Worm (Caenorhabditis elegans) whole organism, L4 larva: ENCODE measurements around the gene spl-1.

ENCODE experiments used
- F10B5.3 ChIP-seq: sonication (generic microtip); optimal IDR thresholded peaks from 2 replicates; lab custom pipeline; 2016; ENCODE audit warnings: mild to moderate bottlenecking, missing genetic modification characterization, missing compliant biosample characterization
- F26F4.8 ChIP-seq: fragments of 200-800 bp; sonication (Bioruptor generic); conservative IDR thresholded peaks from 2 replicates; pipeline ENCODE4 v1.3.6; 2022; ENCODE audit warnings: missing genetic modification characterization, missing compliant biosample characterization
- F44E2.7 ChIP-seq: fragments of 200-800 bp; sonication (Bioruptor generic); IDR thresholded peaks from 2 replicates; pipeline ENCODE4 v2.1.2; 2022; ENCODE audit warnings: missing genetic modification characterization, missing compliant biosample characterization
- Y5F2A.4 ChIP-seq: fragments of 200-800 bp; sonication (Bioruptor generic); optimal IDR thresholded peaks from 2 replicates; lab custom pipeline; 2018; ENCODE audit warnings: mild to moderate bottlenecking, missing genetic modification characterization, missing compliant biosample characterization
- Y75B8A.6 ChIP-seq: fragments of 200-800 bp; sonication (Bioruptor generic); IDR thresholded peaks from 2 replicates; pipeline ENCODE4 v1.3.6; 2022; ENCODE audit warnings: missing genetic modification reagents, missing genetic modification characterization, missing compliant biosample characterization
- ZK546.5 ChIP-seq, 2 experiments: sonication (generic microtip); optimal IDR thresholded peaks; 2 replicates each; lab custom pipeline; 2017; ENCODE audit warnings: missing biosample characterization in 2 of 2, missing genetic modification characterization in 2 of 2
- aha-1 ChIP-seq: fragments of 150-350 bp; peaks from one replicate; lab custom pipeline; 2014; ENCODE audit warnings: missing biosample characterization, missing genetic modification characterization
- aly-2 ChIP-seq: sonication (generic microtip); optimal IDR thresholded peaks from 2 replicates; lab custom pipeline; 2018; ENCODE audit warnings: missing biosample characterization, missing genetic modification characterization
- ama-1 ChIP-seq: fragments of 150-350 bp; optimal IDR thresholded peaks from 2 replicates; lab custom pipeline; 2014; ENCODE audit warnings: inconsistent platforms, mixed read lengths
- arid-1 ChIP-seq: fragments of 200-800 bp; sonication (Bioruptor generic); conservative IDR thresholded peaks from 2 replicates; pipeline ENCODE4 v1.3.6; 2022; ENCODE audit warnings: missing genetic modification reagents, missing genetic modification characterization, missing compliant biosample characterization
- ceh-20 ChIP-seq: fragments of 200-800 bp; sonication (Bioruptor generic); IDR thresholded peaks from 2 replicates; pipeline ENCODE4 v1.3.6; 2022; ENCODE audit warnings: missing genetic modification reagents, missing genetic modification characterization, missing compliant biosample characterization
- ceh-32 ChIP-seq: sonication (generic microtip); optimal IDR thresholded peaks from 2 replicates; lab custom pipeline; 2016; ENCODE audit warnings: mild to moderate bottlenecking, missing genetic modification characterization, missing compliant biosample characterization; ENCODE audit not compliant: poor library complexity
- ceh-62 ChIP-seq: sonication (generic microtip); optimal IDR thresholded peaks from 2 replicates; lab custom pipeline; 2017; ENCODE audit warnings: missing biosample characterization, missing genetic modification characterization
- ctbp-1 ChIP-seq: fragments of 200-800 bp; sonication (Bioruptor generic); IDR thresholded peaks from 2 replicates; pipeline ENCODE4 v1.3.6; 2022; ENCODE audit warnings: missing genetic modification reagents, missing genetic modification characterization, missing compliant biosample characterization
- daf-12 ChIP-seq: fragments of 150-350 bp; optimal IDR thresholded peaks from 2 replicates; lab custom pipeline; 2014; ENCODE audit warnings: missing biosample characterization, missing genetic modification reagents, missing genetic modification characterization
- daf-16 ChIP-seq, 3 experiments: sonication (generic microtip); optimal IDR thresholded peaks; 2 replicates each; lab custom pipeline; 2016 to 2017; ENCODE audit warnings: missing genetic modification characterization in 3 of 3, missing genetic modification reagents in 3 of 3, mild to moderate bottlenecking in 2 of 3, missing compliant biosample characterization in 2 of 3, missing biosample characterization in 1 of 3, moderate library complexity in 1 of 3
- dmd-6 ChIP-seq: fragments of 200-800 bp; sonication (Bioruptor generic); IDR thresholded peaks from 2 replicates; pipeline ENCODE4 v1.3.6; 2022; ENCODE audit warnings: missing genetic modification reagents, missing genetic modification characterization, missing compliant biosample characterization
- dmd-8 ChIP-seq: fragments of 200-800 bp; sonication (Bioruptor generic); IDR thresholded peaks from 2 replicates; pipeline ENCODE4 v1.3.6; 2022; ENCODE audit warnings: missing genetic modification characterization, missing compliant biosample characterization
- duxl-1 ChIP-seq: sonication (generic microtip); optimal IDR thresholded peaks from 2 replicates; lab custom pipeline; 2016; ENCODE audit warnings: mild to moderate bottlenecking, missing genetic modification characterization, moderate library complexity, missing compliant biosample characterization; ENCODE audit not compliant: poor library complexity
- egl-43 ChIP-seq: fragments of 200-800 bp; sonication (Bioruptor generic); IDR thresholded peaks from 2 replicates; pipeline ENCODE4 v1.3.6; 2022; ENCODE audit warnings: missing genetic modification reagents, missing genetic modification characterization, missing compliant biosample characterization
- fkh-10 ChIP-seq: fragments of 150-350 bp; optimal IDR thresholded peaks from 2 replicates; lab custom pipeline; 2014; ENCODE audit warnings: missing biosample characterization, missing genetic modification reagents, missing genetic modification characterization
- hif-1 ChIP-seq, 2 experiments: sonication (generic microtip); optimal IDR thresholded peaks; 2 replicates each; lab custom pipeline; 2016 to 2017; ENCODE audit warnings: missing compliant biosample characterization in 2 of 2, missing genetic modification characterization in 2 of 2, missing genetic modification reagents in 2 of 2, missing genotype in 2 of 2, mild to moderate bottlenecking in 1 of 2
- hlh-11 ChIP-seq: fragments of 200-800 bp; sonication (Bioruptor generic); optimal IDR thresholded peaks from 2 replicates; lab custom pipeline; 2018; ENCODE audit warnings: mild to moderate bottlenecking, missing genetic modification characterization, missing compliant biosample characterization
- hlh-30 ChIP-seq: sonication (generic microtip); optimal IDR thresholded peaks from 2 replicates; lab custom pipeline; 2017; ENCODE audit warnings: antibody characterized with exemption, mild to moderate bottlenecking, missing genetic modification characterization, missing compliant biosample characterization; ENCODE audit not compliant: insufficient read depth
- lin-13 ChIP-seq: fragments of 150-350 bp; optimal IDR thresholded peaks from 2 replicates; lab custom pipeline; 2014; ENCODE audit warnings: missing biosample characterization, missing genetic modification reagents, missing genetic modification characterization
- lin-39 ChIP-seq: fragments of 150-350 bp; optimal IDR thresholded peaks from 2 replicates; lab custom pipeline; 2014; ENCODE audit warnings: missing biosample characterization, missing genetic modification reagents, missing genetic modification characterization
- lsy-2 ChIP-seq, 2 experiments: fragments of 150-350 bp in 1 of 2; sonication (generic microtip) in 1 of 2; optimal IDR thresholded peaks; 2 replicates each; lab custom pipeline; 2014 to 2017; ENCODE audit warnings: missing biosample characterization in 2 of 2, missing genetic modification characterization in 2 of 2
- madf-5 ChIP-seq, 2 experiments: fragments of 200-800 bp; sonication (Bioruptor generic); IDR thresholded peaks; 2 replicates each; pipeline ENCODE4 v1.3.6; 2022; ENCODE audit warnings: missing compliant biosample characterization in 2 of 2, missing genetic modification characterization in 2 of 2
- madf-9 ChIP-seq: fragments of 200-800 bp; sonication (Bioruptor generic); conservative IDR thresholded peaks from 2 replicates; pipeline ENCODE4 v1.3.6; 2022; ENCODE audit warnings: missing genetic modification reagents, missing genetic modification characterization, missing compliant biosample characterization
- mdl-1 ChIP-seq, 2 experiments: fragments of 150-350 bp in 1 of 2; sonication (generic microtip) in 1 of 2; optimal IDR thresholded peaks; 2 replicates each; lab custom pipeline; 2014 to 2017; ENCODE audit warnings: missing biosample characterization in 2 of 2, missing genetic modification characterization in 2 of 2
- mdt-29 ChIP-seq: fragments of 200-800 bp; sonication (Bioruptor generic); IDR thresholded peaks from 2 replicates; pipeline ENCODE4 v1.3.6; 2022; ENCODE audit warnings: missing genetic modification reagents, missing genetic modification characterization, missing compliant biosample characterization
- mes-2 ChIP-seq: sonication (generic microtip); optimal IDR thresholded peaks from 2 replicates; lab custom pipeline; 2016; ENCODE audit warnings: missing genotype, mild to moderate bottlenecking, missing genetic modification characterization, missing compliant biosample characterization; ENCODE audit not compliant: poor library complexity, severe bottlenecking
- mxl-2 ChIP-seq: fragments of 200-800 bp; sonication (Bioruptor generic); conservative IDR thresholded peaks from 2 replicates; pipeline ENCODE4 v1.3.6; 2022; ENCODE audit warnings: missing genetic modification reagents, missing genetic modification characterization, missing compliant biosample characterization
- nhr-10 ChIP-seq: fragments of 150-350 bp; optimal IDR thresholded peaks from 2 replicates; lab custom pipeline; 2014; ENCODE audit warnings: missing biosample characterization, missing genetic modification characterization
- nhr-237 ChIP-seq: sonication (generic microtip); optimal IDR thresholded peaks from 2 replicates; lab custom pipeline; 2017; ENCODE audit warnings: missing biosample characterization, missing genetic modification characterization
- nhr-28 ChIP-seq: fragments of 150-350 bp; optimal IDR thresholded peaks from 2 replicates; lab custom pipeline; 2014; ENCODE audit warnings: missing biosample characterization, missing genetic modification characterization
- nhr-41 ChIP-seq: fragments of 200-800 bp; sonication (Bioruptor generic); IDR thresholded peaks from 2 replicates; pipeline ENCODE4 v1.3.6; 2022; ENCODE audit warnings: missing genetic modification reagents, missing genetic modification characterization, missing compliant biosample characterization
- nhr-6 ChIP-seq: fragments of 150-350 bp; optimal IDR thresholded peaks from 2 replicates; lab custom pipeline; 2014; ENCODE audit warnings: missing biosample characterization, missing genetic modification characterization
- nhr-76 ChIP-seq: fragments of 150-350 bp; optimal IDR thresholded peaks from 2 replicates; lab custom pipeline; 2014; ENCODE audit warnings: missing biosample characterization, missing genetic modification characterization
- saeg-2 ChIP-seq: fragments of 200-800 bp; sonication (Bioruptor generic); IDR thresholded peaks from 2 replicates; pipeline ENCODE4 v1.3.6; 2022; ENCODE audit warnings: missing genetic modification reagents, missing genetic modification characterization, missing compliant biosample characterization
- skn-1 ChIP-seq: fragments of 150-350 bp; optimal IDR thresholded peaks from 2 replicates; lab custom pipeline; 2014; ENCODE audit warnings: missing biosample characterization, missing genetic modification characterization
- snpc-1.2 ChIP-seq: fragments of 200-800 bp; sonication (Bioruptor generic); IDR thresholded peaks from 2 replicates; pipeline ENCODE4 v1.3.6; 2022; ENCODE audit warnings: missing genetic modification reagents, missing genetic modification characterization, missing compliant biosample characterization
- snpc-4 ChIP-seq: fragments of 150-350 bp; optimal IDR thresholded peaks from 2 replicates; lab custom pipeline; 2014; ENCODE audit warnings: missing biosample characterization, missing genetic modification characterization
- spr-1 ChIP-seq: sonication (generic microtip); optimal IDR thresholded peaks from 2 replicates; lab custom pipeline; 2016; ENCODE audit warnings: mild to moderate bottlenecking, missing genetic modification characterization, missing compliant biosample characterization
- unc-62 ChIP-seq, 3 experiments: fragments of 150-350 bp in 1 of 3; sonication (generic microtip); optimal IDR thresholded peaks in 2 of 3; peaks in 1 of 3; 1 replicate in 1 of 3; 2 replicates in 2 of 3; lab custom pipeline; 2014 to 2017; ENCODE audit warnings: missing biosample characterization in 3 of 3, missing genetic modification characterization in 3 of 3, missing genetic modification reagents in 3 of 3, missing genotype in 1 of 3
- zag-1 ChIP-seq: fragments of 150-350 bp; optimal IDR thresholded peaks from 2 replicates; lab custom pipeline; 2014; ENCODE audit warnings: missing biosample characterization, missing genetic modification characterization
- zip-11 ChIP-seq: fragments of 200-800 bp; sonication (Bioruptor generic); IDR thresholded peaks from 2 replicates; pipeline ENCODE4 v1.3.6; 2022; ENCODE audit warnings: missing genetic modification characterization, missing compliant biosample characterization
- ztf-11 ChIP-seq: fragments of 150-350 bp; optimal IDR thresholded peaks from 2 replicates; lab custom pipeline; 2014; ENCODE audit warnings: missing biosample characterization, missing genetic modification characterization

Gene spl-1

DNA sequence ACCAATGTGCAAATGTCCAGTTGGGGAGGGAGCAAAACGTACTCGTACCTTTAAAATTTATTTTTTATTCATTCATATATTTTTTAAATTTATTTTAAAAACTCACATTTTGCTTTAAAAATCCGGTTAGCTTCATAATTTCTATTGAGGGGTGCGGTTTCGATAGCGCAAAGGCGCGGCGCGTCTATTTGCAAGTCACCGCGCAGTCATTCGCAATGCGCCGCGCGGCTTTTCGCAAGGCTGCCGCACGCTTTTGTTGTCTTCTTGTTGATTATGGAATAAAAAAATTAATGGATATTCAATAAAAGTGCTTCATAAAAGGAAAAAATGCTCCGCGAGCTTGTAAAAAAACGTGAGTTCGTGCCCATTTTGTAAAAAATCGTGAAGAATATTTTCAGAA lies 7.3 kb upstream of the spl-1 start, which contains the start of the genes ears-2 and uncp-18 (continued):
- TF ChIP-seq lin-13 (GFP tag; lab: Kevin White, UChicago) (peak; percentile 92), hlh-30 (tag; lab: Kevin White, UChicago) (peak; percentile 71), fkh-10 (peak; percentile 43), saeg-2 (no peak), snpc-4 (tag; lab: Kevin White, UChicago) (no peak), dmd-8 (no peak), nhr-41 (GFP tag; lab: Robert Waterston, UW) (0 out of 2 replicates have a peak, but pooled peaks have one; percentile 59), Y75B8A.6 (peak; percentile 81; the same call in 1 of the 2 replicates), zag-1 (tag; lab: Kevin White, UChicago) (no peak), mes-2 (tag; lab: Kevin White, UChicago) (peak; percentile 99), madf-9 (GFP tag; lab: Robert Waterston, UW) (peak; percentile 76; the same call in 1 of the 2 replicates), nhr-237 (no peak), Y5F2A.4 (GFP tag; lab: Kevin White, UChicago) (no peak), ceh-62 (tag; lab: Kevin White, UChicago) (no peak), F44E2.7 (peak; percentile 84; the same call in 1 of the 2 replicates), aly-2 (tag; lab: Kevin White, UChicago) (peak; percentile 54), F26F4.8 (GFP tag; lab: Robert Waterston, UW) (no peak), zip-11 (GFP tag; lab: Robert Waterston, UW) (no peak), ctbp-1 (peak; percentile 87), mdl-1 (tag; optimal IDR thresholded peaks at IDR 0.05; lab: Kevin White, UChicago) (peak in 1 of 2 experiments; percentile 20), ceh-32 (tag; lab: Kevin White, UChicago) (peak; percentile 17), ama-1 (lab: Kevin White, UChicago) (peak; percentile 17), nhr-76 (tag; lab: Kevin White, UChicago) (no peak), nhr-10 (tag; lab: Kevin White, UChicago) (peak; percentile 43), nhr-6 (peak; percentile 87), ZK546.5 (tag; optimal IDR thresholded peaks at IDR 0.05; lab: Kevin White, UChicago) (no peak), ztf-11 (tag; lab: Kevin White, UChicago) (no peak), mdt-29 (GFP tag; lab: Robert Waterston, UW) (peak; percentile 73), egl-43 (GFP tag; lab: Robert Waterston, UW) (peak; percentile 88)

DNA sequence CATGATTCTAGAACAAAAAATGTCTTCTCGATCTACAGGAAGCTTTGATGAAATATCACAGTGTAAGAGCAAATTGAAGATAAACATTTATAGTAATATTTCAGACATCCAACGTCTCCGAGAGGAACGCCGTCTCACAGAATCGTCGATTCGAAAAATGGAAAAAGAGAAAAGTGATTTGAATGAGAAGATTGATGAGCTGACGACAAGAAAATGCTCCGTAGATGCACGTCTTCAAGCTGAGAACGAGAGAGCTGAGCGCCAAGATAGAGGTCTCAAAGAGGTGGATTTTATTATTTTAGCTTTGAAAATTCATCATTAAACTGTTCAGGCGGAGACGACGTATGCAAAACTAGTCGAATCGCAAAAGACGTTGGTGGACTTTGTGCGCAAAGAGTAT lies 5.1 kb upstream of the spl-1 start, which contains the start of gene ssna-1:
TSS of gene ssna-1 (plus strand) at position 12 of the 400 bp plus-strand sequence.
- TF ChIP-seq lin-39 (tag; lab: Kevin White, UChicago), result no peak
- TF ChIP-seq F10B5.3 (tag; lab: Kevin White, UChicago), result no peak
- no peak for TF ChIP-seq lsy-2 (tag; optimal IDR thresholded peaks at IDR 0.05; lab: Kevin White, UChicago)
- no peak for TF ChIP-seq nhr-28 (tag; lab: Kevin White, UChicago)
- TF ChIP-seq hlh-11, result no peak
- no peak for TF ChIP-seq duxl-1
- no peak for TF ChIP-seq daf-12 (tag; lab: Kevin White, UChicago)
- TF ChIP-seq spr-1, result no peak
- no peak for TF ChIP-seq snpc-4 (tag; lab: Kevin White, UChicago)
- TF ChIP-seq arid-1 (GFP tag; lab: Robert Waterston, UW), result no peak
- TF ChIP-seq aha-1 (tag; lab: Kevin White, UChicago), result peak; percentile 22
- no peak for TF ChIP-seq dmd-6 (GFP tag; lab: Robert Waterston, UW)
- TF ChIP-seq hif-1 (tag; optimal IDR thresholded peaks at IDR 0.05; lab: Kevin White, UChicago), result no peak
- TF ChIP-seq madf-5 (GFP tag; IDR thresholded peaks at IDR 0.05; lab: Robert Waterston, UW), result no peak
- TF ChIP-seq unc-62 (GFP tag; optimal IDR thresholded peaks at IDR 0.05 in 1 of 2; lab: Kevin White, UChicago), result peak in 1 of 2 experiments; percentile 85
- TF ChIP-seq unc-62 (tag; optimal IDR thresholded peaks at IDR 0.05; lab: Kevin White, UChicago), result no peak
- peak; percentile 32 for TF ChIP-seq mes-2 (tag; lab: Kevin White, UChicago)
- TF ChIP-seq snpc-1.2, result no peak
- TF ChIP-seq ceh-20, result no peak
- no peak for TF ChIP-seq skn-1 (tag; lab: Kevin White, UChicago)
- no peak for TF ChIP-seq ceh-62 (tag; lab: Kevin White, UChicago)
- TF ChIP-seq daf-16 (GFP tag; optimal IDR thresholded peaks at IDR 0.05; lab: Kevin White, UChicago), result no peak
- peak; percentile 0 for TF ChIP-seq daf-16 (tag; optimal IDR thresholded peaks at IDR 0.05; lab: Kevin White, UChicago)
- no peak for TF ChIP-seq mxl-2
- TF ChIP-seq, all 104 proteins: peak for 4
